ENCODE assay signal across 4 fruit fly cellular contexts in the genomic region with DNA sequence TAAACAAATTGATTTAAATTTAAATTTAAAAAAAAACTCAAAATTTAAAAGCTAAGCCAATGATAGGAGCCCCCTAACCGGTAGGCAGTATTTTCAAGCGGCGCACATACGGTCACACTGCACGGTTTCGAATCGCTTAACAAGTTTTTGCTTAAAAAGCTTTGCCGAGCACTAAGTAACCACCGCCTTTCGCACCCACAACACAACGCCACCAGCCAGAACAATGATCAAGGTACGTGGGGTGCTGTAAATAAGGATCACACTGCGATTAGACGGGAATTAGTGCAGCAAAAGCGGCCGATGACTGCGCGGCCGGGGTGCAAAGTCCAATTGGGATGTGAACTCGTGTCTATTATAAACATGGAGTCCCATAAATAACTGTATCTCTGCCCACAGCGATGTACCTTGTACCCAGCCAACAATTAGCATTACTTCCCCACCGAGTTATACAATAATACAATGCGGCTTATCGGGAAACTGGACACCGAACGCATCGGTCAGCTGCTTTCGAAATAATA.
TF ChIP-seq lines count a peak whose summit lies in the region.

A gene (plus strand): TSS at position 101 of the 518 bp plus-strand sequence.

TF ChIP-seq in whole organism, adult, 20 proteins besides CTCF, POLR2A, EP300 and RAD21 (continued from another document):
- TF ChIP-seq Mnt (GFP tag; optimal IDR thresholded peaks at IDR 0.05; lab: Kevin White, UChicago): peak; percentile 80
- TF ChIP-seq cnc (optimal IDR thresholded peaks at IDR 0.05; lab: Kevin White, UChicago): no peak
- peak; percentile 25 for TF ChIP-seq pad (GFP tag; optimal IDR thresholded peaks at IDR 0.05; lab: Kevin White, UChicago)

TF ChIP-seq in whole organism, embryonic, 481 proteins besides CTCF, POLR2A, EP300 and RAD21 (continued from another document and continues in another):
- TF ChIP-seq CG7745 (tag; optimal IDR thresholded peaks at IDR 0.05; lab: Kevin White, UChicago): no peak
- no peak for TF ChIP-seq nerfin-1 (tag; optimal IDR thresholded peaks at IDR 0.05; lab: Kevin White, UChicago)
- no peak for TF ChIP-seq CG9876 (GFP tag; optimal IDR thresholded peaks at IDR 0.05; lab: Kevin White, UChicago)
- TF ChIP-seq CG8478 (optimal IDR thresholded peaks at IDR 0.05; lab: Kevin White, UChicago): no peak
- peak; percentile 20 for TF ChIP-seq CG13296 (GFP tag; optimal IDR thresholded peaks at IDR 0.05; lab: Kevin White, UChicago)
- no peak for TF ChIP-seq ttk (GFP tag; IDR thresholded peaks at IDR 0.05; lab: Robert Waterston, UW)
- no peak for TF ChIP-seq Rx (GFP tag; IDR thresholded peaks at IDR 0.05; lab: Robert Waterston, UW)
- TF ChIP-seq MESR4 (GFP tag; optimal IDR thresholded peaks at IDR 0.05; lab: Kevin White, UChicago): peak; percentile 60
- no peak for TF ChIP-seq Hr39 (optimal IDR thresholded peaks at IDR 0.05; lab: Kevin White, UChicago)
- no peak for TF ChIP-seq CG32767 (GFP tag; IDR thresholded peaks at IDR 0.05; lab: Robert Waterston, UW)
- TF ChIP-seq nau (GFP tag; optimal IDR thresholded peaks at IDR 0.05; lab: Kevin White, UChicago): no peak
- peak; percentile 74 for TF ChIP-seq Med (GFP tag; lab: Kevin White, UChicago)
- no peak for TF ChIP-seq CG9817 (tag; optimal IDR thresholded peaks at IDR 0.05; lab: Kevin White, UChicago)
- no peak for TF ChIP-seq ac (GFP tag; optimal IDR thresholded peaks at IDR 0.05; lab: Kevin White, UChicago)
- no peak for TF ChIP-seq CG3163 (GFP tag; optimal IDR thresholded peaks at IDR 0.05; lab: Kevin White, UChicago)
- TF ChIP-seq prd (optimal IDR thresholded peaks at IDR 0.05; lab: Kevin White, UChicago): no peak
- no peak for TF ChIP-seq prd (GFP tag; IDR thresholded peaks at IDR 0.05; lab: Robert Waterston, UW)
- no peak for TF ChIP-seq CG6854 (GFP tag; optimal IDR thresholded peaks at IDR 0.05; lab: Kevin White, UChicago)
- no peak for TF ChIP-seq CG8290 (GFP tag; optimal IDR thresholded peaks at IDR 0.05; lab: Kevin White, UChicago)
- peak in 1 of 2 experiments; percentile 61 for TF ChIP-seq CG8290 (tag; optimal IDR thresholded peaks at IDR 0.05; lab: Kevin White, UChicago)
- TF ChIP-seq CG5180 (GFP tag; optimal IDR thresholded peaks at IDR 0.05; lab: Kevin White, UChicago): no peak
- TF ChIP-seq CG30020 (tag; optimal IDR thresholded peaks at IDR 0.05; lab: Kevin White, UChicago): no peak
- TF ChIP-seq CG5953 (GFP tag; IDR thresholded peaks at IDR 0.05; lab: Robert Waterston, UW): no peak
- TF ChIP-seq CG11093 (GFP tag; IDR thresholded peaks at IDR 0.05; lab: Robert Waterston, UW): no peak
- TF ChIP-seq E2f2 (GFP tag; IDR thresholded peaks at IDR 0.05; lab: Robert Waterston, UW): peak; percentile 63
- no peak for TF ChIP-seq mld (GFP tag; IDR thresholded peaks at IDR 0.05; lab: Robert Waterston, UW; ENCODE audit: partially characterized antibody)
- TF ChIP-seq stc (GFP tag; IDR thresholded peaks at IDR 0.05; lab: Robert Waterston, UW): no peak
- no peak for TF ChIP-seq Dip3 (GFP tag; optimal IDR thresholded peaks at IDR 0.05; lab: Kevin White, UChicago)
- no peak for TF ChIP-seq chm (GFP tag; IDR thresholded peaks at IDR 0.05; lab: Robert Waterston, UW)
- TF ChIP-seq CG17328 (GFP tag; IDR thresholded peaks at IDR 0.05; lab: Robert Waterston, UW): no peak
- TF ChIP-seq gro (GFP tag; optimal IDR thresholded peaks at IDR 0.05; lab: Kevin White, UChicago): no peak
- TF ChIP-seq exex (tag; optimal IDR thresholded peaks at IDR 0.05; lab: Kevin White, UChicago): peak; percentile 40
- no peak for TF ChIP-seq slou (GFP tag; optimal IDR thresholded peaks at IDR 0.05; lab: Kevin White, UChicago)
- TF ChIP-seq CG10267 (tag; optimal IDR thresholded peaks at IDR 0.05; lab: Kevin White, UChicago): no peak
- no peak for TF ChIP-seq Scr (GFP tag; IDR thresholded peaks at IDR 0.05; lab: Robert Waterston, UW; ENCODE audit: partially characterized antibody)
- TF ChIP-seq slbo (GFP tag; IDR thresholded peaks at IDR 0.05; lab: Robert Waterston, UW): no peak
- peak; percentile 40 for TF ChIP-seq CG9797 (GFP tag; optimal IDR thresholded peaks at IDR 0.05; lab: Kevin White, UChicago)
- no peak for TF ChIP-seq CG15601 (tag; optimal IDR thresholded peaks at IDR 0.05; lab: Kevin White, UChicago)
- TF ChIP-seq Vsx1 (GFP tag; optimal IDR thresholded peaks at IDR 0.05; lab: Kevin White, UChicago): no peak
- 0 out of 2 replicates have a peak, but pooled peaks have one; percentile 27 for TF ChIP-seq Dref (GFP tag; IDR thresholded peaks at IDR 0.05; lab: Robert Waterston, UW)
- TF ChIP-seq PHDP (tag; optimal IDR thresholded peaks at IDR 0.05; lab: Kevin White, UChicago): no peak
- peak; percentile 50 for TF ChIP-seq mirr (GFP tag; optimal IDR thresholded peaks at IDR 0.05; lab: Kevin White, UChicago)
- no peak for TF ChIP-seq al (GFP tag; IDR thresholded peaks at IDR 0.05; lab: Robert Waterston, UW)

TF ChIP-seq in whole organism, prepupa, 60 proteins besides CTCF, POLR2A, EP300 and RAD21 (continued from another document):
- TF ChIP-seq CG4318 (GFP tag; optimal IDR thresholded peaks at IDR 0.05; lab: Kevin White, UChicago): no peak
- peak; percentile 94 for TF ChIP-seq CG9139 (GFP tag; optimal IDR thresholded peaks at IDR 0.05; lab: Kevin White, UChicago)
- TF ChIP-seq Eip75B (GFP tag; optimal IDR thresholded peaks at IDR 0.05; lab: Kevin White, UChicago): peak; percentile 45
- no peak for TF ChIP-seq CG11902 (GFP tag; optimal IDR thresholded peaks at IDR 0.05; lab: Kevin White, UChicago)
- peak; percentile 5 for TF ChIP-seq achi (GFP tag; optimal IDR thresholded peaks at IDR 0.05; lab: Kevin White, UChicago)
- TF ChIP-seq CG16779 (tag; optimal IDR thresholded peaks at IDR 0.05; lab: Kevin White, UChicago): peak; percentile 90
- no peak; the same call in 2 of the 3 replicates for TF ChIP-seq CG6163 (GFP tag; IDR thresholded peaks at IDR 0.05; lab: Robert Waterston, UW)
- TF ChIP-seq CG6276 (GFP tag; optimal IDR thresholded peaks at IDR 0.05; lab: Kevin White, UChicago): peak; percentile 94
- TF ChIP-seq CG10631 (GFP tag; optimal IDR thresholded peaks at IDR 0.05; lab: Kevin White, UChicago): no peak
- no peak for TF ChIP-seq CG34406 (GFP tag; optimal IDR thresholded peaks at IDR 0.05; lab: Kevin White, UChicago)
- peak; percentile 73 for TF ChIP-seq net (GFP tag; optimal IDR thresholded peaks at IDR 0.05; lab: Kevin White, UChicago)
- no peak for TF ChIP-seq lz (GFP tag; optimal IDR thresholded peaks at IDR 0.05; lab: Kevin White, UChicago)
- TF ChIP-seq Sox14 (GFP tag; optimal IDR thresholded peaks at IDR 0.05; lab: Kevin White, UChicago): peak; percentile 54
- no peak for TF ChIP-seq CG8632 (GFP tag; optimal IDR thresholded peaks at IDR 0.05; lab: Kevin White, UChicago)
- TF ChIP-seq Hr38 (GFP tag; optimal IDR thresholded peaks at IDR 0.05; lab: Kevin White, UChicago): no peak
- TF ChIP-seq dsx (GFP tag; optimal IDR thresholded peaks at IDR 0.05; lab: Kevin White, UChicago; ENCODE audit: poor library complexity, severe bottlenecking): peak; percentile 55
- no peak for TF ChIP-seq Ets21C (GFP tag; optimal IDR thresholded peaks at IDR 0.05; lab: Kevin White, UChicago)
- no peak for TF ChIP-seq Eip93F (GFP tag; optimal IDR thresholded peaks at IDR 0.05; lab: Kevin White, UChicago)
- TF ChIP-seq Ets96B (tag; optimal IDR thresholded peaks at IDR 0.05; lab: Kevin White, UChicago): peak; percentile 57
- no peak for TF ChIP-seq CG31627 (GFP tag; optimal IDR thresholded peaks at IDR 0.05; lab: Kevin White, UChicago)
- peak; percentile 92 for TF ChIP-seq CG6854 (GFP tag; optimal IDR thresholded peaks at IDR 0.05; lab: Kevin White, UChicago)
- TF ChIP-seq dac (GFP tag; optimal IDR thresholded peaks at IDR 0.05; lab: Kevin White, UChicago): peak; percentile 39
- TF ChIP-seq CG11762 (GFP tag; optimal IDR thresholded peaks at IDR 0.05; lab: Kevin White, UChicago; ENCODE audit: insufficient read depth): peak; percentile 43
- peak; percentile 95 to 97 for TF ChIP-seq ss (GFP tag; optimal IDR thresholded peaks at IDR 0.05; lab: Kevin White, UChicago)
- no peak for TF ChIP-seq acj6 (GFP tag; optimal IDR thresholded peaks at IDR 0.05; lab: Kevin White, UChicago)
- TF ChIP-seq OdsH (GFP tag; optimal IDR thresholded peaks at IDR 0.05; lab: Kevin White, UChicago): no peak
- peak; percentile 42 for TF ChIP-seq CG3032 (tag; optimal IDR thresholded peaks at IDR 0.05; lab: Kevin White, UChicago)
- no peak for TF ChIP-seq Smox (GFP tag; optimal IDR thresholded peaks at IDR 0.05; lab: Kevin White, UChicago)
- TF ChIP-seq Eip78C (GFP tag; lab: Kevin White, UChicago): peak; percentile 79
- TF ChIP-seq CG7368 (GFP tag; optimal IDR thresholded peaks at IDR 0.05; lab: Kevin White, UChicago): peak; percentile 36
- TF ChIP-seq Sox15 (GFP tag; optimal IDR thresholded peaks at IDR 0.05; lab: Kevin White, UChicago): no peak
- TF ChIP-seq fd85E (GFP tag; optimal IDR thresholded peaks at IDR 0.05; lab: Kevin White, UChicago): no peak
- TF ChIP-seq topi (GFP tag; optimal IDR thresholded peaks at IDR 0.05; lab: Kevin White, UChicago): peak; percentile 9
- TF ChIP-seq CG6808 (GFP tag; optimal IDR thresholded peaks at IDR 0.05; lab: Kevin White, UChicago): peak; percentile 89
- TF ChIP-seq CG10669 (GFP tag; optimal IDR thresholded peaks at IDR 0.05; lab: Kevin White, UChicago): peak; percentile 71
- TF ChIP-seq CG11294 (GFP tag; IDR thresholded peaks at IDR 0.05; lab: Robert Waterston, UW): no peak
- TF ChIP-seq fkh (GFP tag; optimal IDR thresholded peaks at IDR 0.05; lab: Kevin White, UChicago): no peak
- TF ChIP-seq CG8319 (GFP tag; optimal IDR thresholded peaks at IDR 0.05; lab: Kevin White, UChicago): peak; percentile 15
- no peak for TF ChIP-seq fd59A (GFP tag; optimal IDR thresholded peaks at IDR 0.05; lab: Kevin White, UChicago)
- TF ChIP-seq CG8119 (GFP tag; IDR thresholded peaks at IDR 0.05; lab: Robert Waterston, UW): peak; percentile 78
- TF ChIP-seq Hr39 (GFP tag; optimal IDR thresholded peaks at IDR 0.05; lab: Kevin White, UChicago): no peak
- no peak for TF ChIP-seq CG6792 (GFP tag; optimal IDR thresholded peaks at IDR 0.05; lab: Kevin White, UChicago)

TF ChIP-seq in whole organism, pupa, 21 proteins besides CTCF, POLR2A, EP300 and RAD21 (continued from another document):
- TF ChIP-seq CG14655 (GFP tag; optimal IDR thresholded peaks at IDR 0.05; lab: Kevin White, UChicago) (peak; percentile 79), Pif1B (GFP tag; optimal IDR thresholded peaks at IDR 0.05; lab: Kevin White, UChicago) (peak; percentile 83)
TF ChIP-seq in whole organism, pupa: peak in this region for 18.
